Worm (Caenorhabditis elegans) whole organism, L3 larva: ENCODE measurements around the gene srx-130.
A peak's percentile ranks its signal among the peaks of the same experiment; 100 is the strongest.

Source experiments
- R02D3.7 ChIP-seq: fragments of 150-350 bp; optimal IDR thresholded peaks from 2 replicates; lab custom pipeline; 2014; ENCODE audit warnings: missing biosample characterization, missing genetic modification characterization
- ZK546.5 ChIP-seq: sonication (generic microtip); optimal IDR thresholded peaks from 2 replicates; lab custom pipeline; 2017; ENCODE audit warnings: missing biosample characterization, missing genetic modification characterization
- aly-2 ChIP-seq: fragments of 150-350 bp; optimal IDR thresholded peaks from 2 replicates; lab custom pipeline; 2014; ENCODE audit warnings: missing biosample characterization, missing genetic modification characterization
- ceh-16 ChIP-seq: sonication (generic microtip); optimal IDR thresholded peaks from 2 replicates; lab custom pipeline; 2017; ENCODE audit warnings: missing biosample characterization, missing genetic modification characterization
- ceh-28 ChIP-seq: fragments of 150-350 bp; optimal IDR thresholded peaks from 2 replicates; lab custom pipeline; 2014; ENCODE audit warnings: missing biosample characterization, missing genetic modification reagents, missing genetic modification characterization
- daf-12 ChIP-seq: fragments of 150-350 bp; optimal IDR thresholded peaks from 2 replicates; lab custom pipeline; 2014; ENCODE audit warnings: missing biosample characterization, missing genetic modification reagents, missing genetic modification characterization
- egl-27 ChIP-seq: sonication (generic microtip); optimal IDR thresholded peaks from 4 replicates; lab custom pipeline; 2017; ENCODE audit warnings: missing biosample characterization, missing genetic modification reagents, missing genetic modification characterization
- egl-5 ChIP-seq: fragments of 150-350 bp; optimal IDR thresholded peaks from 2 replicates; lab custom pipeline; 2017; ENCODE audit warnings: missing biosample characterization, missing genetic modification reagents, missing genetic modification characterization, inconsistent platforms
- elt-2 ChIP-seq: sonication (generic microtip); optimal IDR thresholded peaks from 2 replicates; lab custom pipeline; 2016; ENCODE audit warnings: missing genetic modification reagents, mild to moderate bottlenecking, missing genetic modification characterization, missing compliant biosample characterization
- elt-3 ChIP-seq, 3 experiments: fragments of 150-350 bp in 1 of 3; sonication (generic microtip) in 2 of 3; optimal IDR thresholded peaks; 2 replicates in 2 of 3; 4 replicates in 1 of 3; lab custom pipeline; 2014 to 2017; ENCODE audit warnings: missing biosample characterization in 3 of 3, missing genetic modification characterization in 3 of 3
- eor-1 ChIP-seq, 2 experiments: fragments of 150-350 bp; optimal IDR thresholded peaks; 2 replicates each; lab custom pipeline; 2014 to 2018; ENCODE audit warnings: missing biosample characterization in 2 of 2, missing genetic modification characterization in 2 of 2
- fkh-10 ChIP-seq: sonication (generic microtip); optimal IDR thresholded peaks from 2 replicates; lab custom pipeline; 2017; ENCODE audit warnings: missing biosample characterization, missing genetic modification reagents, missing genetic modification characterization
- fkh-2 ChIP-seq: fragments of 150-350 bp; optimal IDR thresholded peaks from 2 replicates; lab custom pipeline; 2014; ENCODE audit warnings: missing biosample characterization, missing genetic modification reagents, missing genetic modification characterization
- hmg-11 ChIP-seq: sonication (generic microtip); optimal IDR thresholded peaks from 2 replicates; lab custom pipeline; 2016; ENCODE audit warnings: missing genetic modification characterization, missing compliant biosample characterization
- jun-1 ChIP-seq: fragments of 150-350 bp; optimal IDR thresholded peaks from 2 replicates; lab custom pipeline; 2014; ENCODE audit warnings: missing biosample characterization, missing genetic modification reagents, missing genetic modification characterization
- lin-15B ChIP-seq: fragments of 150-350 bp; optimal IDR thresholded peaks from 2 replicates; lab custom pipeline; 2014; ENCODE audit warnings: missing biosample characterization, missing genetic modification characterization
- lsy-12 ChIP-seq: sonication (generic microtip); optimal IDR thresholded peaks from 2 replicates; lab custom pipeline; 2016; ENCODE audit warnings: mild to moderate bottlenecking, missing genetic modification characterization, missing compliant biosample characterization
- mdl-1 ChIP-seq: fragments of 150-350 bp; optimal IDR thresholded peaks from 2 replicates; lab custom pipeline; 2014; ENCODE audit warnings: missing biosample characterization, missing genetic modification characterization
- nfya-1 ChIP-seq: sonication (generic microtip); optimal IDR thresholded peaks from 2 replicates; lab custom pipeline; 2017; ENCODE audit warnings: missing genetic modification characterization, mild to moderate bottlenecking, missing compliant biosample characterization, antibody characterized with exemption, moderate library complexity; ENCODE audit not compliant: insufficient read depth
- nhr-11 ChIP-seq: fragments of 150-350 bp; optimal IDR thresholded peaks from 2 replicates; lab custom pipeline; 2014; ENCODE audit warnings: missing biosample characterization, missing genetic modification characterization
- nhr-12 ChIP-seq: fragments of 150-350 bp; optimal IDR thresholded peaks from 2 replicates; lab custom pipeline; 2014; ENCODE audit warnings: missing biosample characterization, missing genetic modification characterization
- nhr-23 ChIP-seq: fragments of 150-350 bp; optimal IDR thresholded peaks from 2 replicates; lab custom pipeline; 2014; ENCODE audit warnings: missing biosample characterization, missing genetic modification reagents, missing genetic modification characterization
- nhr-237 ChIP-seq: fragments of 150-350 bp; optimal IDR thresholded peaks from 2 replicates; lab custom pipeline; 2014; ENCODE audit warnings: missing biosample characterization, missing genetic modification characterization
- nhr-25 ChIP-seq: sonication (generic microtip); optimal IDR thresholded peaks from 2 replicates; lab custom pipeline; 2017; ENCODE audit warnings: missing biosample characterization, missing genetic modification characterization
- nhr-28 ChIP-seq: fragments of 150-350 bp; optimal IDR thresholded peaks from 2 replicates; lab custom pipeline; 2014; ENCODE audit warnings: missing biosample characterization, missing genetic modification characterization
- nhr-43 ChIP-seq: sonication (generic microtip); optimal IDR thresholded peaks from 2 replicates; lab custom pipeline; 2016; ENCODE audit warnings: mild to moderate bottlenecking, missing genetic modification characterization, missing compliant biosample characterization; ENCODE audit not compliant: poor library complexity, severe bottlenecking
- nhr-77 ChIP-seq: fragments of 150-350 bp; optimal IDR thresholded peaks from 2 replicates; lab custom pipeline; 2014; ENCODE audit warnings: missing biosample characterization, missing genetic modification characterization
- pha-4 ChIP-seq: fragments of 150-350 bp; optimal IDR thresholded peaks from 2 replicates; lab custom pipeline; 2014; ENCODE audit warnings: missing biosample characterization, missing genetic modification reagents, missing genetic modification characterization
- pqm-1 ChIP-seq: fragments of 150-350 bp; optimal IDR thresholded peaks from 2 replicates; lab custom pipeline; 2017; ENCODE audit warnings: missing biosample characterization, missing genetic modification characterization, inconsistent platforms
- sea-2 ChIP-seq: fragments of 150-350 bp; sonication (generic microtip); optimal IDR thresholded peaks from 4 replicates; lab custom pipeline; 2014; ENCODE audit warnings: missing biosample characterization, missing genetic modification reagents, missing genetic modification characterization
- skn-1 ChIP-seq: fragments of 150-350 bp; optimal IDR thresholded peaks from 2 replicates; lab custom pipeline; 2014; ENCODE audit warnings: missing biosample characterization, missing genetic modification characterization
- snpc-4 ChIP-seq: fragments of 150-350 bp; optimal IDR thresholded peaks from 2 replicates; lab custom pipeline; 2014; ENCODE audit warnings: missing biosample characterization, missing genetic modification characterization
- tbx-2 ChIP-seq: sonication (generic microtip); optimal IDR thresholded peaks from 2 replicates; lab custom pipeline; 2016; ENCODE audit warnings: mild to moderate bottlenecking, missing genetic modification characterization, missing compliant biosample characterization
- unc-39 ChIP-seq: sonication (generic microtip); optimal IDR thresholded peaks from 4 replicates; lab custom pipeline; 2017; ENCODE audit warnings: missing biosample characterization, missing genetic modification characterization
- unc-62 ChIP-seq: fragments of 150-350 bp; sonication (generic microtip); optimal IDR thresholded peaks from 4 replicates; lab custom pipeline; 2014; ENCODE audit warnings: missing biosample characterization, missing genetic modification reagents, missing genetic modification characterization
- ztf-11 ChIP-seq: fragments of 150-350 bp; optimal IDR thresholded peaks from 2 replicates; lab custom pipeline; 2014; ENCODE audit warnings: missing biosample characterization, missing genetic modification characterization
- ztf-4 ChIP-seq: fragments of 150-350 bp; optimal IDR thresholded peaks from 2 replicates; lab custom pipeline; 2014; ENCODE audit warnings: missing biosample characterization, missing genetic modification characterization

Gene srx-130

DNA sequence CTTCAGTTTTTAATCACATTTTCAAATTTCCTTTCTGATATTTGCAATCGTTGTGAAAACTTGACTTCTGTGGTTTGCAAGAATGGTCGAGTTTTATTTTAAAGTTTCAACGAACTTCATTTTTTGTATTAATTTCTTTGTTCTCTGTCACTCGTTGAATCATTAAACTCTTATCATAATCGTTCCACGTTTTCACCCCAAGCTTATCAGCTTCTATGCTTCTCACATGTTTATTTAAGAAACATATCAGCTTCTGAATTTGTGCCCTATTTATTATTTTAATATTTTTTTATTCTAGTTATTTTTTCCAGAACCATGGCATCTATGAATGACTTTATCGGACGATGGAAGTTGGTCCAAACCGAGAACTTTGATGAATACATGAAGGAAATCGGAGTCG lies 36.0 kb downstream of the srx-130 start, which contains the start of gene lbp-7:
Gene lbp-7, plus strand, starts transcription at position 312 of the 400 bp plus-strand sequence.
- TF ChIP-seq tbx-2 (tag; lab: Kevin White, UChicago) (no peak), nhr-25 (tag; lab: Kevin White, UChicago) (no peak), nhr-11 (tag; lab: Kevin White, UChicago) (no peak), pqm-1 (peak; percentile 94), jun-1 (peak; percentile 23), unc-39 (tag; lab: Kevin White, UChicago) (no peak), mdl-1 (tag; lab: Kevin White, UChicago) (no peak), fkh-2 (no peak), nhr-77 (tag; lab: Kevin White, UChicago) (no peak), egl-5 (tag; lab: Kevin White, UChicago) (no peak), nhr-12 (no peak), daf-12 (tag; lab: Kevin White, UChicago) (no peak), pha-4 (peak; percentile 41), nfya-1 (tag; lab: Kevin White, UChicago) (no peak), elt-2 (tag; lab: Kevin White, UChicago) (peak; percentile 93), R02D3.7 (tag; lab: Kevin White, UChicago) (no peak), ztf-4 (tag; lab: Kevin White, UChicago) (no peak)

DNA sequence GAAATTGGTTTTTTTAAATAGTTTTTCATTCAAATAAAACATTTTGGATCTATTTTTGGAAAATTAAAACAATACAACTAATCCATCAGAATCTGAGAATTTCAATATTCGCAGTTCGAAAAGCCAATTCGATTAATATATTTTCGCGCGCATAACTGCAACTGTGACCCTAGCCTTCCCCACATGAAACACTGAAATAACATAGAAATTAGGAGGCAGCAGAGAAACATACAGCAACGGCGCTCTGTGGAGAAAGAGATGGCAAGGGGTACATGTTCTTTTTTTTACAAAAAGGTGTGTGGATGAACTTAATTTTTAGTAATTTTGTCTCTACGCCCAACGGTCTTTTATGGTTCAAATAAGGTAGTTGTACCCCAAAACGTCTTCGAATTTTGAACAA lies 36.9 kb downstream of the srx-130 start:
- TF ChIP-seq aly-2 (tag; lab: Kevin White, UChicago) (no peak), unc-39 (tag; lab: Kevin White, UChicago) (no peak), hmg-11 (tag; lab: Kevin White, UChicago) (no peak), snpc-4 (tag; lab: Kevin White, UChicago) (peak; percentile 28), nhr-11 (tag; lab: Kevin White, UChicago) (no peak), ztf-4 (tag; lab: Kevin White, UChicago) (no peak), nhr-237 (tag; lab: Kevin White, UChicago) (no peak), ZK546.5 (tag; lab: Kevin White, UChicago) (no peak), pqm-1 (no peak), ceh-28 (tag; lab: Kevin White, UChicago) (no peak), nhr-77 (tag; lab: Kevin White, UChicago) (no peak), daf-12 (tag; lab: Kevin White, UChicago) (no peak), lsy-12 (tag; lab: Kevin White, UChicago) (no peak), egl-27 (no peak), nhr-43 (tag; lab: Kevin White, UChicago) (peak; percentile 30), jun-1 (no peak), unc-62 (GFP tag; lab: Kevin White, UChicago) (no peak), R02D3.7 (tag; lab: Kevin White, UChicago) (no peak), elt-3 (tag; optimal IDR thresholded peaks at IDR 0.05; lab: Kevin White, UChicago) (no peak), pha-4 (peak; percentile 56), nhr-23 (tag; lab: Kevin White, UChicago) (no peak), nhr-25 (tag; lab: Kevin White, UChicago) (peak; percentile 19), nfya-1 (tag; lab: Kevin White, UChicago) (peak; percentile 20), fkh-10 (GFP tag; lab: Kevin White, UChicago) (no peak), egl-5 (tag; lab: Kevin White, UChicago) (no peak), ztf-11 (tag; lab: Kevin White, UChicago) (no peak), skn-1 (tag; lab: Kevin White, UChicago) (no peak), nhr-28 (tag; lab: Kevin White, UChicago) (no peak), sea-2 (GFP tag; lab: Kevin White, UChicago) (no peak), lin-15B (tag; lab: Kevin White, UChicago) (peak; percentile 63), fkh-2 (no peak)

- TF ChIP-seq nhr-28 (tag; lab: Kevin White, UChicago) (no peak), lsy-12 (tag; lab: Kevin White, UChicago) (no peak), ceh-16 (tag; lab: Kevin White, UChicago) (no peak), eor-1 (tag; optimal IDR thresholded peaks at IDR 0.05; lab: Kevin White, UChicago) (no peak), hmg-11 (tag; lab: Kevin White, UChicago) (no peak)
Measured at ce11 chrV:13880607-13881006, 37.4 kb downstream of the srx-130 start, which contains the start of gene T22G5.3. TSS of gene T22G5.3 (plus strand) at chrV:13880907.
